Worm (Caenorhabditis elegans) whole organism, mixed stage, embryonic: Measurements from ENCODE around the gene mrt-2.
A peak's percentile ranks its signal among the peaks of the same experiment; 100 is the strongest.

Source experiments
- M03D4.4 ChIP-seq: sonication (generic microtip); optimal IDR thresholded peaks from 2 replicates; lab custom pipeline; 2017; ENCODE audit warnings: mild to moderate bottlenecking, missing genetic modification characterization, missing compliant biosample characterization
- bed-3 ChIP-seq: fragments of 200-800 bp; sonication (Bioruptor generic); optimal IDR thresholded peaks from 3 replicates; lab custom pipeline; 2018; ENCODE audit warnings: mild to moderate bottlenecking, missing genetic modification characterization, moderate library complexity, missing compliant biosample characterization
- blmp-1 ChIP-seq: fragments of 150-350 bp; optimal IDR thresholded peaks from 2 replicates; lab custom pipeline; 2014; ENCODE audit warnings: missing biosample characterization, missing genetic modification characterization
- ceh-83 ChIP-seq: fragments of 200-800 bp; sonication (Bioruptor generic); optimal IDR thresholded peaks from 2 replicates; lab custom pipeline; 2018; ENCODE audit warnings: mild to moderate bottlenecking, missing genetic modification characterization, missing compliant biosample characterization
- ces-1 ChIP-seq: fragments of 150-350 bp; optimal IDR thresholded peaks from 2 replicates; lab custom pipeline; 2014; ENCODE audit warnings: missing biosample characterization, missing genetic modification reagents, missing genetic modification characterization
- cnd-1 ChIP-seq: fragments of 200-800 bp; sonication (Bioruptor generic); optimal IDR thresholded peaks from 2 replicates; lab custom pipeline; 2018; ENCODE audit warnings: mild to moderate bottlenecking, missing genetic modification characterization, missing compliant biosample characterization
- drap-1 ChIP-seq: fragments of 200-800 bp; sonication (Bioruptor generic); optimal IDR thresholded peaks from 3 replicates; lab custom pipeline; 2018; ENCODE audit warnings: mild to moderate bottlenecking, missing genetic modification characterization, missing compliant biosample characterization
- elt-1 ChIP-seq: sonication (generic microtip); optimal IDR thresholded peaks from 2 replicates; lab custom pipeline; 2017; ENCODE audit warnings: missing genetic modification characterization, mild to moderate bottlenecking, missing compliant biosample characterization, antibody characterized with exemption, moderate library complexity, borderline replicate concordance; ENCODE audit not compliant: insufficient read depth
- elt-3 ChIP-seq: fragments of 150-350 bp; optimal IDR thresholded peaks from 2 replicates; lab custom pipeline; 2014; ENCODE audit warnings: missing biosample characterization, missing genetic modification characterization
- ham-2 ChIP-seq: fragments of 200-800 bp; sonication (Bioruptor generic); optimal IDR thresholded peaks from 2 replicates; lab custom pipeline; 2018; ENCODE audit warnings: mild to moderate bottlenecking, missing genetic modification characterization, missing compliant biosample characterization
- hlh-1 ChIP-seq: fragments of 150-350 bp; optimal IDR thresholded peaks from 2 replicates; lab custom pipeline; 2014; ENCODE audit warnings: missing biosample characterization, missing genetic modification reagents, missing genetic modification characterization
- lin-13 ChIP-seq: fragments of 150-350 bp; optimal IDR thresholded peaks from 2 replicates; lab custom pipeline; 2014; ENCODE audit warnings: missing biosample characterization, missing genetic modification characterization
- lin-32 ChIP-seq: fragments of 200-800 bp; sonication (Bioruptor generic); optimal IDR thresholded peaks from 2 replicates; lab custom pipeline; 2018; ENCODE audit warnings: mild to moderate bottlenecking, missing genetic modification characterization, missing compliant biosample characterization
- mep-1 ChIP-seq: fragments of 150-350 bp; optimal IDR thresholded peaks from 2 replicates; lab custom pipeline; 2017; ENCODE audit warnings: missing biosample characterization, missing genetic modification reagents, missing genetic modification characterization, inconsistent platforms
- nhr-2 ChIP-seq: fragments of 150-350 bp; optimal IDR thresholded peaks from 2 replicates; lab custom pipeline; 2014; ENCODE audit warnings: missing biosample characterization, missing genetic modification characterization
- nhr-237 ChIP-seq: fragments of 150-350 bp; optimal IDR thresholded peaks from 2 replicates; lab custom pipeline; 2014; ENCODE audit warnings: missing biosample characterization, missing genetic modification characterization
- nhr-28 ChIP-seq: fragments of 150-350 bp; optimal IDR thresholded peaks from 2 replicates; lab custom pipeline; 2014; ENCODE audit warnings: missing biosample characterization, missing genetic modification characterization
- pha-4 ChIP-seq: fragments of 150-350 bp; optimal IDR thresholded peaks from 2 replicates; lab custom pipeline; 2018; ENCODE audit warnings: missing biosample characterization, missing genetic modification reagents, missing genetic modification characterization
- sem-2 ChIP-seq: fragments of 200-800 bp; sonication (Bioruptor generic); optimal IDR thresholded peaks from 2 replicates; lab custom pipeline; 2018; ENCODE audit warnings: mild to moderate bottlenecking, missing genetic modification characterization, missing compliant biosample characterization
- snpc-4 ChIP-seq: fragments of 150-350 bp; optimal IDR thresholded peaks from 2 replicates; lab custom pipeline; 2014; ENCODE audit warnings: missing biosample characterization, missing genetic modification characterization
- sptf-1 ChIP-seq: sonication (generic microtip); optimal IDR thresholded peaks from 2 replicates; lab custom pipeline; 2017; ENCODE audit warnings: mild to moderate bottlenecking, missing genetic modification characterization, moderate library complexity, missing compliant biosample characterization
- tbx-8 ChIP-seq: fragments of 200-800 bp; sonication (Bioruptor generic); optimal IDR thresholded peaks from 2 replicates; lab custom pipeline; 2018; ENCODE audit warnings: mild to moderate bottlenecking, missing genetic modification characterization, moderate library complexity, missing compliant biosample characterization
- unc-120 ChIP-seq: sonication (generic microtip); optimal IDR thresholded peaks from 2 replicates; lab custom pipeline; 2017; ENCODE audit warnings: missing genetic modification characterization, missing compliant biosample characterization; ENCODE audit not compliant: poor library complexity, severe bottlenecking
- unc-39 ChIP-seq: fragments of 150-350 bp; optimal IDR thresholded peaks from 2 replicates; lab custom pipeline; 2014; ENCODE audit warnings: missing biosample characterization, missing genetic modification characterization
- unc-62 ChIP-seq: fragments of 150-350 bp; optimal IDR thresholded peaks from 2 replicates; lab custom pipeline; 2014; ENCODE audit warnings: missing biosample characterization, missing genetic modification reagents, missing genetic modification characterization
- zip-8 ChIP-seq: fragments of 150-350 bp; optimal IDR thresholded peaks from 2 replicates; lab custom pipeline; 2014; ENCODE audit warnings: missing biosample characterization, missing genetic modification characterization
- ztf-11 ChIP-seq: fragments of 150-350 bp; optimal IDR thresholded peaks from 2 replicates; lab custom pipeline; 2014; ENCODE audit warnings: missing biosample characterization, missing genetic modification characterization

mrt-2 gene

DNA sequence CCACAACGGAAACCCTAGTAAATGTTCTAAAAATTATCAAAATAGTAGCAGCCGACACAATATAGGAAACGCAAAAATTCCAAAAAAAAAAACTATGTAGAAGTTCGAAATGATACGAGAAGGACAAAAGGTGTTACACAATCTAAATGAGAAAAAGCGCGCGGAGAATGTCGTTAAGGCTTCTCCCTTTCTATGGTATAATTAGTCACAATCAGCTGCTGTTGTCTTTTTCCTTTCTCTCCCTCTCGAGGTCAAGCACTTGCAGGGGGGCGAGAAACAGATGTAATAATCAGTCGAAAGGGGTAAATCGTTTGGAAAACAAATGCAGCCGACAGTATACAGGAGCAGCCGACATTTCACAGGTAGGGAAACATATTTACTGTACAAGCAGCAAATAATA is 15.1 kb upstream of the mrt-2 start:
- no peak for TF ChIP-seq blmp-1 (tag; lab: Kevin White, UChicago)

DNA sequence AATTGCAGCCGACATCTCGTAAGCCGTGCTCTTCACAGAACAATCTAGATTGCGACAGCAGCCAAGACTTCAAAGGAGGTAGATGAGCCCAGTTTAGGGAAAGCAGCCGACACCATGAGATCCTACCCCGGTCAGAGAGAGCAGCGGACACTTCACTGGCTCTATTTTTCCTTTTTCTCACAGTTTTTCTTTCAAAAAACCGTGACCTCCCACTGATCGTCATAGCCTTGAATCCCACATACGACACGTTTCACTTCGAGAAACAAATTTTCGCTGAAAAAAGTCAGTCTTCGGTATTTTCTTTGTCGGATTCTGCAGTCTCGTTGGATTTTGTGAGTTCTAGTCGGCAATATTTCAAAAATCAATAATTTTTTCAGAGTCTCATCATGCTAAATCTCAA is 14.5 kb upstream of the mrt-2 start, which contains the start of gene Y41C4A.21:
Gene Y41C4A.21 (plus strand): TSS at position 301 of the 400 bp plus-strand sequence.
- TF ChIP-seq lin-32 (GFP tag; lab: Kevin White, UChicago) (no peak), lin-13 (tag; lab: Kevin White, UChicago) (no peak), ham-2 (GFP tag; lab: Kevin White, UChicago) (no peak), ztf-11 (tag; lab: Kevin White, UChicago) (no peak), unc-62 (GFP tag; lab: Kevin White, UChicago) (no peak), zip-8 (tag; lab: Kevin White, UChicago) (no peak), bed-3 (GFP tag; lab: Kevin White, UChicago) (no peak), mep-1 (tag; lab: Kevin White, UChicago) (no peak), nhr-237 (tag; lab: Kevin White, UChicago) (no peak)

DNA sequence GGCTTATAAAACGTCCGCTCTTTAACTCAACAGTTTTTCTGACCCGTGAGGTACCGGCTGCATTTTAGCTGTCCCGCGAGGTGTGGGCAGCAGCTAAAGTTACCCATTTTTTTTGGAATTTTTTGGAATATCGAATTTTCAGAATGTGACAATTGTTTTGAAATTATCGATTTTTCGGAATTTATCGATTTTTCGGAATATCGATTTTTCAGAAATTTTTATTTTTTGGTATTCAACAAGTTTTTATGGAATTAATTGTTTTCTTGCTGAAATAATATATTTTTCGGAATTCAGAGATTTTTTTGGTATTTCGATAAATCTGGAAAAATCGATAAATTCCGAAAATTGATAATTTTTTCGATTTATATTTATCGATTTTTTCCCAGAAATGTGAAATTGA is 13.6 kb upstream of the mrt-2 start:
- TF ChIP-seq cnd-1 (no peak), unc-39 (tag; lab: Kevin White, UChicago) (no peak), blmp-1 (tag; lab: Kevin White, UChicago) (no peak), lin-32 (GFP tag; lab: Kevin White, UChicago) (no peak), nhr-28 (no peak), sptf-1 (tag; lab: Kevin White, UChicago) (no peak), unc-120 (tag; lab: Kevin White, UChicago) (no peak), hlh-1 (no peak), snpc-4 (tag; lab: Kevin White, UChicago) (no peak), zip-8 (tag; lab: Kevin White, UChicago) (no peak), pha-4 (tag; lab: Kevin White, UChicago) (no peak), elt-3 (tag; lab: Kevin White, UChicago) (no peak), tbx-8 (GFP tag; lab: Kevin White, UChicago) (no peak), M03D4.4 (tag; lab: Kevin White, UChicago) (no peak), drap-1 (no peak), ceh-83 (GFP tag; lab: Kevin White, UChicago) (no peak), bed-3 (GFP tag; lab: Kevin White, UChicago) (no peak), sem-2 (GFP tag; lab: Kevin White, UChicago) (no peak), ztf-11 (tag; lab: Kevin White, UChicago) (no peak), ces-1 (no peak)
- TF ChIP-seq, all 35 proteins: peak for 0

DNA sequence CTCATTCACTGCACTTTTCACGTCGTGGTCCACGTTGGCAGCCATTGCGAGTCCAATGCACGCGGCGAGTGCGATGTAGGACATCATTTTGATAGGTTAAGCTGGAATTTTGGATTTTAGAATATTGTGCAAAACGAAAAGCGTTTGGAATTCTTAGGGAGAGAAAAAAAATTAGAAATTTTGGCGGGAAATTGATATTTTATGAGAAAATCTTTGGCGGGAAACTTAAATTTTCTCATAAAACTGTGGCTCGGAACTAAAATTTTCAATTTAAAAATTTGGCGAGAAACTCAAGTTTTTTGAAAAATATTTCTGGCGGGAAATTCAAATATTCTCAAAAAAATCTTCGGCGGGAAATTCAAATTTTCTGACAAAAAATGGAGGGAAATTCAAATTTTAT is 9.0 kb upstream of the mrt-2 start, which contains the start of gene sup-1:
Gene sup-1 (minus strand): TSS at position 101 of the 400 bp plus-strand sequence.
- TF ChIP-seq elt-3 (tag; lab: Kevin White, UChicago) (no peak), elt-1 (no peak), tbx-8 (GFP tag; lab: Kevin White, UChicago) (no peak), unc-39 (tag; lab: Kevin White, UChicago) (no peak), nhr-2 (tag; lab: Kevin White, UChicago) (no peak), zip-8 (tag; lab: Kevin White, UChicago) (no peak), unc-120 (tag; lab: Kevin White, UChicago) (no peak), M03D4.4 (tag; lab: Kevin White, UChicago) (no peak)

DNA sequence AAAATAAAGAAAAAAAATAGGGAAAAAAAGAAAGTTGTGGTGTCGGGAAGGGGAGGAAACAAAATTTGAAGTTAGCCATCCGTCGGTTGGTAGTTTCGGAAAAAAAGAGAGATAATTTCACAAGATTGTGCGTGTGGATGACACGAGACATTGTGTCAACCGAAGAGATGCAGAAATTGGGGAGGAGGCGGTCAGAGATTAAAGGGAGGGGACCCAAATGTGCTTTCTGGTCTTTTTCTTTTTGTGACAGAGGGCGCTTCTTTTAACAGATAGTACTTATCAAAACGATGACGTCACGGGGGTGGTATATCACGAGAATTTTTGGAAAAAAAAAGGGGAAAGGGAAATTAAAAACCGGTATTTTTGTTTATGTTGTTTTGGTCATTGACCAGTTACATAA is 8.1 kb upstream of the mrt-2 start:
- TF ChIP-seq nhr-237 (tag; lab: Kevin White, UChicago) (no peak), lin-32 (GFP tag; lab: Kevin White, UChicago) (no peak), mep-1 (tag; lab: Kevin White, UChicago) (no peak), ces-1 (peak; percentile 31)

DNA sequence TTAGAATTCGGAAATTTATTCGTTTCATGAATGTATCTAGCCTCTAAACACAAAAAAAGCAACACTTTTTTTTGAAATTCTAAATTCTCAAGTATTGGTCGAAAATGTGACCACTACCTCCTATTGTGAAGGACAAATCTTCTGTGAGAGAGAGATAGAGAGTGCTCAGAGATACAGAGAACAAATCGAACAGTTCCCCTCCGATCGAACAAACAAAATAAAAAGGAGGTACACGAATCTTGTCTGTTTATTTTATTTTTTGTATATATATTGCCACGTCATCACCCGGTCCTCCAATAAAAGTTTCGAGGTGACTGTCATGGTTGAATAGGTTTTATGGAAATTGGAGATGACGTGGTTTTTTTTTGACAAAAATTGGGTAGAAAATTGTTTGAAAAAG is 5.7 kb upstream of the mrt-2 start:
- TF ChIP-seq M03D4.4 (tag; lab: Kevin White, UChicago) (no peak), ztf-11 (tag; lab: Kevin White, UChicago) (no peak), unc-62 (GFP tag; lab: Kevin White, UChicago) (no peak), lin-13 (tag; lab: Kevin White, UChicago) (no peak), bed-3 (GFP tag; lab: Kevin White, UChicago) (no peak), cnd-1 (no peak), nhr-28 (no peak)
